Worm (Caenorhabditis elegans): ENCODE results near the gene R08C7.5.

R08C7.5 gene

ce11 chrIV:4470885-4471772 is 41.1 kb downstream of the R08C7.5 start (continued):
- TF ChIP-seq sma-9 (GFP tag; optimal IDR thresholded peaks at IDR 0.05) (peak; percentile 50), sma-9 (tag; optimal IDR thresholded peaks at IDR 0.05) (no peak), zag-1 (tag; optimal IDR thresholded peaks at IDR 0.05) (no peak), lin-11 (tag; optimal IDR thresholded peaks at IDR 0.05) (no peak), sma-3 (GFP tag; optimal IDR thresholded peaks at IDR 0.05) (peak; percentile 5), ztf-11 (tag; optimal IDR thresholded peaks at IDR 0.05) (no peak), nhr-6 (tag; optimal IDR thresholded peaks at IDR 0.05) (no peak), nhr-77 (tag; optimal IDR thresholded peaks at IDR 0.05) (no peak), Y55F3AM.14 (GFP tag; optimal IDR thresholded peaks at IDR 0.05) (no peak), peb-1 (tag; optimal IDR thresholded peaks at IDR 0.05) (no peak), C34F6.9 (tag; optimal IDR thresholded peaks at IDR 0.05) (no peak), nhr-10 (tag; optimal IDR thresholded peaks at IDR 0.05) (no peak), ZK546.5 (tag; optimal IDR thresholded peaks at IDR 0.05) (no peak)

- no peak for TF ChIP-seq zag-1 (tag; optimal IDR thresholded peaks at IDR 0.05)
- no peak for TF ChIP-seq unc-62 (GFP tag; optimal IDR thresholded peaks at IDR 0.05)
- TF ChIP-seq lin-39 (tag; optimal IDR thresholded peaks at IDR 0.05), result no peak
- peak; percentile 52 for TF ChIP-seq mdl-1 (tag; optimal IDR thresholded peaks at IDR 0.05)
- no peak for TF ChIP-seq nhr-11 (tag; optimal IDR thresholded peaks at IDR 0.05)
- peak; percentile 46 for TF ChIP-seq crh-2 (tag; optimal IDR thresholded peaks at IDR 0.05)
- TF ChIP-seq nhr-21 (tag; optimal IDR thresholded peaks at IDR 0.05), result peak; percentile 69
- TF ChIP-seq R02D3.7 (tag; optimal IDR thresholded peaks at IDR 0.05), result no peak
- TF ChIP-seq Y55F3AM.14 (GFP tag; optimal IDR thresholded peaks at IDR 0.05), result no peak
- TF ChIP-seq elt-1 (tag; optimal IDR thresholded peaks at IDR 0.05), result no peak
- peak; percentile 55 for TF ChIP-seq sma-3 (GFP tag; optimal IDR thresholded peaks at IDR 0.05)
- TF ChIP-seq peb-1 (tag; optimal IDR thresholded peaks at IDR 0.05), result no peak
- no peak for TF ChIP-seq unc-55 (GFP tag; optimal IDR thresholded peaks at IDR 0.05)
- TF ChIP-seq mab-5 (tag; optimal IDR thresholded peaks at IDR 0.05), result no peak
- TF ChIP-seq sma-9 (GFP tag; optimal IDR thresholded peaks at IDR 0.05), result peak; percentile 81
- no peak for TF ChIP-seq sma-9 (tag; optimal IDR thresholded peaks at IDR 0.05)
- TF ChIP-seq nhr-25 (tag; optimal IDR thresholded peaks at IDR 0.05), result peak; percentile 81
- TF ChIP-seq nhr-237 (tag; optimal IDR thresholded peaks at IDR 0.05), result no peak
- TF ChIP-seq ztf-4 (tag; optimal IDR thresholded peaks at IDR 0.05), result peak; percentile 10
- TF ChIP-seq ceh-82 (tag; optimal IDR thresholded peaks at IDR 0.05), result no peak
- TF ChIP-seq nhr-77 (tag; optimal IDR thresholded peaks at IDR 0.05), result no peak
- TF ChIP-seq ZK546.5 (tag; optimal IDR thresholded peaks at IDR 0.05), result no peak
- peak; percentile 38 for TF ChIP-seq nhr-6 (tag; optimal IDR thresholded peaks at IDR 0.05)
- TF ChIP-seq fos-1 (tag; optimal IDR thresholded peaks at IDR 0.05), result no peak
- peak; percentile 69 for TF ChIP-seq nhr-129 (tag; optimal IDR thresholded peaks at IDR 0.05)
- TF ChIP-seq gmeb-1 (tag; optimal IDR thresholded peaks at IDR 0.05), result peak; percentile 64
- no peak for TF ChIP-seq ama-1 (optimal IDR thresholded peaks at IDR 0.05)
- no peak for TF ChIP-seq ztf-1 (GFP tag; conservative IDR thresholded peaks at IDR 0.05)
- TF ChIP-seq ztf-11 (tag; optimal IDR thresholded peaks at IDR 0.05), result no peak
- TF ChIP-seq lin-11 (tag; optimal IDR thresholded peaks at IDR 0.05), result no peak
- no peak for TF ChIP-seq aly-2 (tag; optimal IDR thresholded peaks at IDR 0.05)
- TF ChIP-seq snpc-4 (tag; optimal IDR thresholded peaks at IDR 0.05), result no peak
- TF ChIP-seq C34F6.9 (tag; optimal IDR thresholded peaks at IDR 0.05), result no peak
- no peak for TF ChIP-seq nhr-10 (tag; optimal IDR thresholded peaks at IDR 0.05)
- no peak for TF ChIP-seq mbf-1 (tag; optimal IDR thresholded peaks at IDR 0.05)
- no peak for TF ChIP-seq nhr-12 (tag; optimal IDR thresholded peaks at IDR 0.05)
- TF ChIP-seq unc-39 (tag; optimal IDR thresholded peaks at IDR 0.05), result no peak
- TF ChIP-seq alr-1 (tag; optimal IDR thresholded peaks at IDR 0.05), result no peak
- no peak for TF ChIP-seq nhr-23 (tag; optimal IDR thresholded peaks at IDR 0.05)
- TF ChIP-seq ceh-16 (tag; optimal IDR thresholded peaks at IDR 0.05), result no peak
- TF ChIP-seq elt-3 (tag; optimal IDR thresholded peaks at IDR 0.05), result no peak
- no peak for TF ChIP-seq skn-1 (tag; optimal IDR thresholded peaks at IDR 0.05)
- TF ChIP-seq egl-27 (tag; optimal IDR thresholded peaks at IDR 0.05), result peak; percentile 2
- peak; percentile 43 for TF ChIP-seq F13H6.1 (tag; optimal IDR thresholded peaks at IDR 0.05)
- no peak for TF ChIP-seq sem-4 (tag; optimal IDR thresholded peaks at IDR 0.05)
- no peak for TF ChIP-seq dmd-4 (tag; optimal IDR thresholded peaks at IDR 0.05)
- peak in 1 of 2 experiments; percentile 17 for TF ChIP-seq lsy-2 (tag; optimal IDR thresholded peaks at IDR 0.05)
- TF ChIP-seq lin-13 (GFP tag; optimal IDR thresholded peaks at IDR 0.05), result no peak
Observed at ce11 chrIV:4472418-4473173, 42.6 kb downstream of the R08C7.5 start.
